Fruit fly (Drosophila melanogaster) whole organism, embryonic: ENCODE data around the gene thoc7.

Experiments
- C15 ChIP-seq: fragments of 200-800 bp; sonication (Bioruptor generic); IDR thresholded peaks from 3 replicates; pipeline ENCODE4 v1.3.6; 2022; ENCODE audit warnings: missing biosample characterization, missing genetic modification characterization
- CG10147 ChIP-seq: fragments of 200-800 bp; sonication (Bioruptor generic); optimal IDR thresholded peaks from 2 replicates; lab custom pipeline; 2019; ENCODE audit warnings: missing biosample characterization, mild to moderate bottlenecking, missing genetic modification characterization, moderate library complexity
- CG10462 ChIP-seq: fragments of 200-800 bp; sonication (Bioruptor generic); optimal IDR thresholded peaks from 2 replicates; lab custom pipeline; 2016; ENCODE audit warnings: missing biosample characterization, missing genetic modification characterization
- CG12391 ChIP-seq: fragments of 200-800 bp; sonication (Bioruptor generic); optimal IDR thresholded peaks from 3 replicates; lab custom pipeline; 2018; ENCODE audit warnings: missing biosample characterization, mild to moderate bottlenecking, missing genetic modification characterization, moderate library complexity
- CG13287 ChIP-seq: fragments of 200-800 bp; sonication (Bioruptor generic); IDR thresholded peaks from 2 replicates; pipeline ENCODE4 v1.3.6; 2022; ENCODE audit warnings: missing biosample characterization, missing genetic modification characterization; ENCODE audit not compliant: partially characterized antibody
- CG1647 ChIP-seq: fragments of 200-800 bp; sonication (Bioruptor generic); optimal IDR thresholded peaks from 3 replicates; lab custom pipeline; 2016; ENCODE audit warnings: missing biosample characterization, missing genetic modification characterization
- CG16779 ChIP-seq: fragments of 200-800 bp; sonication (Bioruptor generic); IDR thresholded peaks from 2 replicates; pipeline ENCODE4 v1.3.6; 2022; ENCODE audit warnings: missing biosample characterization, missing genetic modification characterization
- CG16815 ChIP-seq: fragments of 200-800 bp; sonication (Bioruptor generic); optimal IDR thresholded peaks from 3 replicates; lab custom pipeline; 2017; ENCODE audit warnings: missing biosample characterization, mild to moderate bottlenecking, missing genetic modification characterization
- CG18262 ChIP-seq: fragments of 200-800 bp; optimal IDR thresholded peaks from 3 replicates; lab custom pipeline; 2019; ENCODE audit warnings: missing biosample characterization, mild to moderate bottlenecking, missing genetic modification characterization, moderate library complexity
- CG31441 ChIP-seq: fragments of 200-800 bp; sonication (Bioruptor generic); IDR thresholded peaks from 2 replicates; pipeline ENCODE4 v1.3.6; 2022; ENCODE audit warnings: missing biosample characterization, missing genetic modification characterization
- CG3163 ChIP-seq: fragments of 200-800 bp; sonication (Bioruptor generic); optimal IDR thresholded peaks from 3 replicates; lab custom pipeline; 2016; ENCODE audit warnings: missing biosample characterization, missing genetic modification characterization
- CG3847 ChIP-seq: fragments of 200-800 bp; sonication (Bioruptor generic); IDR thresholded peaks from 2 replicates; pipeline ENCODE4 v1.3.6; 2022; ENCODE audit warnings: missing biosample characterization, missing genetic modification characterization
- CG4282 ChIP-seq: fragments of 200-800 bp; sonication (Bioruptor generic); optimal IDR thresholded peaks from 2 replicates; lab custom pipeline; 2016; ENCODE audit warnings: missing biosample characterization, missing genetic modification characterization
- CG4404 ChIP-seq: fragments of 200-800 bp; sonication (Bioruptor generic); IDR thresholded peaks from 2 replicates; pipeline ENCODE4 v1.3.6; 2022; ENCODE audit warnings: missing biosample characterization, missing genetic modification characterization
- CG6654 ChIP-seq: fragments of 200-800 bp; sonication (Bioruptor generic); optimal IDR thresholded peaks from 2 replicates; lab custom pipeline; 2017; ENCODE audit warnings: missing biosample characterization, mild to moderate bottlenecking, missing genetic modification characterization
- CG6689 ChIP-seq: fragments of 200-800 bp; sonication (Bioruptor generic); IDR thresholded peaks from 2 replicates; pipeline ENCODE4 v1.3.6; 2022; ENCODE audit warnings: missing biosample characterization, missing genetic modification characterization
- CG7372 ChIP-seq: fragments of 200-800 bp; sonication (Bioruptor generic); IDR thresholded peaks from 2 replicates; pipeline ENCODE4 v1.3.6; 2022; ENCODE audit warnings: missing biosample characterization, missing genetic modification characterization
- CG9876 ChIP-seq: fragments of 200-800 bp; sonication (Bioruptor generic); optimal IDR thresholded peaks from 2 replicates; lab custom pipeline; 2016; ENCODE audit warnings: missing biosample characterization, missing genetic modification characterization
- Doc3 ChIP-seq: fragments of 200-800 bp; sonication (Bioruptor generic); IDR thresholded peaks from 3 replicates; pipeline ENCODE4 v1.3.6; 2022; ENCODE audit warnings: missing biosample characterization, missing genetic modification characterization; ENCODE audit not compliant: partially characterized antibody
- Elba2 ChIP-seq: fragments of 200-800 bp; sonication (Bioruptor generic); optimal IDR thresholded peaks from 3 replicates; lab custom pipeline; 2016; ENCODE audit warnings: missing biosample characterization, missing genetic modification characterization
- Hand ChIP-seq: fragments of 200-800 bp; sonication (Bioruptor generic); optimal IDR thresholded peaks from 2 replicates; lab custom pipeline; 2017; ENCODE audit warnings: mild to moderate bottlenecking, missing biosample characterization, missing genetic modification reagents, missing genetic modification characterization
- Nf-YB ChIP-seq: fragments of 200-800 bp; sonication (Bioruptor generic); optimal IDR thresholded peaks from 3 replicates; lab custom pipeline; 2019; ENCODE audit warnings: missing biosample characterization, mild to moderate bottlenecking, missing genetic modification characterization, moderate library complexity
- NfI ChIP-seq: fragments of 200-800 bp; sonication (Bioruptor generic); optimal IDR thresholded peaks from 3 replicates; lab custom pipeline; 2018; ENCODE audit warnings: missing biosample characterization, mild to moderate bottlenecking, missing genetic modification characterization, moderate library complexity
- Ssrp ChIP-seq: fragments of 200-800 bp; sonication (Bioruptor generic); optimal IDR thresholded peaks from 2 replicates; lab custom pipeline; 2018; ENCODE audit warnings: missing biosample characterization, mild to moderate bottlenecking, missing genetic modification characterization, moderate library complexity
- abd-A ChIP-seq: fragments of 200-800 bp; sonication (Bioruptor generic); optimal IDR thresholded peaks from 3 replicates; lab custom pipeline; 2019; ENCODE audit warnings: missing biosample characterization, mild to moderate bottlenecking, missing genetic modification characterization, moderate library complexity
- bigmax ChIP-seq: fragments of 200-800 bp; sonication (Bioruptor generic); optimal IDR thresholded peaks from 2 replicates; lab custom pipeline; 2018; ENCODE audit warnings: missing biosample characterization, mild to moderate bottlenecking, missing genetic modification characterization
- cad ChIP-seq: fragments of >200 bp; optimal IDR thresholded peaks from 2 replicates; lab custom pipeline; 2017; ENCODE audit warnings: missing biosample characterization, missing genetic modification characterization
- cg ChIP-seq: fragments of 200-800 bp; sonication (Bioruptor generic); optimal IDR thresholded peaks from 3 replicates; lab custom pipeline; 2019; ENCODE audit warnings: missing biosample characterization, mild to moderate bottlenecking, missing genetic modification characterization, moderate library complexity
- ci ChIP-seq: fragments of 200-800 bp; sonication (Bioruptor generic); IDR thresholded peaks from 3 replicates; pipeline ENCODE4 v1.3.6; 2022; ENCODE audit warnings: missing biosample characterization, missing genetic modification characterization
- crol ChIP-seq: fragments of 200-800 bp; sonication (Bioruptor generic); IDR thresholded peaks from 2 replicates; pipeline ENCODE4 v1.3.6; 2022; ENCODE audit warnings: missing biosample characterization, missing genetic modification characterization
- dysf ChIP-seq: fragments of 200-800 bp; sonication (Bioruptor generic); IDR thresholded peaks from 3 replicates; pipeline ENCODE4 v1.3.6; 2022; ENCODE audit warnings: missing biosample characterization, missing genetic modification characterization
- ems ChIP-seq: fragments of 200-800 bp; sonication (Bioruptor generic); optimal IDR thresholded peaks from 3 replicates; lab custom pipeline; 2016; ENCODE audit warnings: missing biosample characterization, missing genetic modification characterization
- fd3F ChIP-seq: fragments of 200-800 bp; sonication (Bioruptor generic); optimal IDR thresholded peaks from 2 replicates; lab custom pipeline; 2018; ENCODE audit warnings: missing biosample characterization, mild to moderate bottlenecking, missing genetic modification characterization, moderate library complexity
- gsb-n ChIP-seq: fragments of 200-800 bp; sonication (Bioruptor generic); optimal IDR thresholded peaks from 3 replicates; lab custom pipeline; 2018; ENCODE audit warnings: missing biosample characterization, mild to moderate bottlenecking, missing genetic modification characterization
- hb ChIP-seq: fragments of 200-800 bp; sonication (Bioruptor generic); IDR thresholded peaks from 3 replicates; pipeline ENCODE4 v1.3.6; 2022; ENCODE audit warnings: missing biosample characterization, missing genetic modification characterization; ENCODE audit not compliant: partially characterized antibody
- insv ChIP-seq, 2 experiments: fragments of 200-800 bp; sonication (Bioruptor generic); optimal IDR thresholded peaks; 3 replicates each; lab custom pipeline; 2016 to 2018; ENCODE audit warnings: missing biosample characterization in 2 of 2, missing genetic modification characterization in 2 of 2
- kay ChIP-seq: fragments of 200-800 bp; sonication (Bioruptor generic); optimal IDR thresholded peaks from 2 replicates; lab custom pipeline; 2016; ENCODE audit warnings: missing biosample characterization, missing genetic modification characterization
- lbe ChIP-seq: fragments of 200-800 bp; sonication (Bioruptor generic); optimal IDR thresholded peaks from 2 replicates; lab custom pipeline; 2016; ENCODE audit warnings: missing biosample characterization, mild to moderate bottlenecking, missing genetic modification characterization
- nom ChIP-seq: fragments of 200-800 bp; sonication (Bioruptor generic); optimal IDR thresholded peaks from 2 replicates; lab custom pipeline; 2017; ENCODE audit warnings: missing biosample characterization, missing genetic modification characterization, mild to moderate bottlenecking, moderate library complexity, missing genetic modification reagents
- pb ChIP-seq: fragments of 200-800 bp; sonication (Bioruptor generic); optimal IDR thresholded peaks from 3 replicates; lab custom pipeline; 2016; ENCODE audit warnings: missing biosample characterization, missing genetic modification characterization
- ranshi ChIP-seq: fragments of 200-800 bp; sonication (Bioruptor generic); IDR thresholded peaks from 2 replicates; pipeline ENCODE4 v1.3.6; 2022; ENCODE audit warnings: missing biosample characterization, missing genetic modification characterization
- sna ChIP-seq: fragments of 200-800 bp; sonication (Bioruptor generic); IDR thresholded peaks from 2 replicates; pipeline ENCODE4 v1.3.6; 2022; ENCODE audit warnings: missing biosample characterization, missing genetic modification characterization; ENCODE audit not compliant: partially characterized antibody
- sqz ChIP-seq: fragments of 200-800 bp; sonication (Bioruptor generic); optimal IDR thresholded peaks from 3 replicates; lab custom pipeline; 2018; ENCODE audit warnings: missing biosample characterization, mild to moderate bottlenecking, missing genetic modification characterization
- stwl ChIP-seq: fragments of 200-800 bp; sonication (Bioruptor generic); optimal IDR thresholded peaks from 3 replicates; lab custom pipeline; 2018; ENCODE audit warnings: missing biosample characterization, mild to moderate bottlenecking, missing genetic modification characterization, moderate library complexity
- tap ChIP-seq: fragments of 200-800 bp; optimal IDR thresholded peaks from 3 replicates; lab custom pipeline; 2019; ENCODE audit warnings: missing biosample characterization, mild to moderate bottlenecking, missing genetic modification characterization, moderate library complexity
- tll ChIP-seq, 2 experiments: fragments of 200-800 bp in 1 of 2; fragments of >200 bp in 1 of 2; sonication (Bioruptor generic) in 1 of 2; optimal IDR thresholded peaks; 2 replicates each; lab custom pipeline; 2017 to 2019; ENCODE audit warnings: missing biosample characterization in 2 of 2, missing genetic modification characterization in 2 of 2, mild to moderate bottlenecking in 1 of 2, moderate library complexity in 1 of 2
- toy ChIP-seq: fragments of 200-800 bp; sonication (Bioruptor generic); IDR thresholded peaks from 2 replicates; pipeline ENCODE4 v1.3.6; 2022; ENCODE audit warnings: missing biosample characterization, missing genetic modification characterization
- tx ChIP-seq: fragments of 200-800 bp; sonication (Bioruptor generic); optimal IDR thresholded peaks from 2 replicates; lab custom pipeline; 2016; ENCODE audit warnings: missing biosample characterization, missing genetic modification characterization
- vfl ChIP-seq: fragments of 200-800 bp; sonication (Bioruptor generic); optimal IDR thresholded peaks from 2 replicates; lab custom pipeline; 2016; ENCODE audit warnings: missing biosample characterization, missing genetic modification characterization
- vvl ChIP-seq: fragments of 200-800 bp; sonication (Bioruptor generic); IDR thresholded peaks from 2 replicates; pipeline ENCODE4 v1.3.6; 2022; ENCODE audit warnings: missing biosample characterization, missing genetic modification characterization

thoc7 gene

dm6 chr3L:165981-166788 is 46.3 kb downstream of the thoc7 start (continued):
- TF ChIP-seq tll (GFP tag; optimal IDR thresholded peaks at IDR 0.05; lab: Kevin White, UChicago) (no peak), hb (GFP tag; lab: Robert Waterston, UW) (no peak), cg (GFP tag; lab: Kevin White, UChicago) (peak; percentile 47), sna (GFP tag; lab: Robert Waterston, UW) (no peak), insv (GFP tag; optimal IDR thresholded peaks at IDR 0.05; lab: Kevin White, UChicago) (no peak), vfl (GFP tag; lab: Kevin White, UChicago) (no peak), cad (GFP tag; lab: Kevin White, UChicago) (no peak), CG16815 (GFP tag; lab: Kevin White, UChicago) (no peak), Hand (no peak), CG16779 (GFP tag; lab: Robert Waterston, UW) (no peak), ems (GFP tag; lab: Kevin White, UChicago) (no peak), lbe (GFP tag; lab: Kevin White, UChicago) (no peak), Ssrp (tag; lab: Kevin White, UChicago) (no peak), vvl (GFP tag; lab: Robert Waterston, UW) (no peak), pb (GFP tag; lab: Kevin White, UChicago) (no peak), C15 (no peak), nom (GFP tag; lab: Kevin White, UChicago) (peak; percentile 29), ranshi (GFP tag; lab: Robert Waterston, UW) (no peak), bigmax (no peak), fd3F (GFP tag; lab: Kevin White, UChicago) (no peak), kay (GFP tag; lab: Kevin White, UChicago) (no peak), CG9876 (GFP tag; lab: Kevin White, UChicago) (no peak), CG4282 (GFP tag; lab: Kevin White, UChicago) (no peak), CG31441 (GFP tag; lab: Robert Waterston, UW) (peak; percentile 30; the same call in 1 of the 2 replicates), Doc3 (GFP tag; lab: Robert Waterston, UW) (no peak), toy (GFP tag; lab: Robert Waterston, UW) (no peak), ci (GFP tag; lab: Robert Waterston, UW) (no peak), dysf (GFP tag; lab: Robert Waterston, UW) (no peak), stwl (tag; lab: Kevin White, UChicago) (no peak), CG4404 (no peak), CG13287 (no peak), CG3847 (GFP tag; lab: Robert Waterston, UW) (no peak), Elba2 (GFP tag; lab: Kevin White, UChicago) (no peak), crol (GFP tag; lab: Robert Waterston, UW) (no peak), abd-A (tag; lab: Kevin White, UChicago) (no peak), CG6654 (GFP tag; lab: Kevin White, UChicago) (no peak), CG18262 (tag; lab: Kevin White, UChicago) (peak; percentile 51), gsb-n (no peak), Nf-YB (no peak), CG10462 (GFP tag; lab: Kevin White, UChicago) (no peak), sqz (GFP tag; lab: Kevin White, UChicago) (no peak), CG10147 (GFP tag; lab: Kevin White, UChicago) (no peak), CG12391 (tag; lab: Kevin White, UChicago) (peak; percentile 42), CG7372 (GFP tag; lab: Robert Waterston, UW) (no peak), CG1647 (GFP tag; lab: Kevin White, UChicago) (no peak), CG6689 (GFP tag; lab: Robert Waterston, UW) (no peak), tx (GFP tag; lab: Kevin White, UChicago) (no peak), NfI (GFP tag; lab: Kevin White, UChicago) (peak; percentile 25), CG3163 (GFP tag; lab: Kevin White, UChicago) (no peak), tap (tag; lab: Kevin White, UChicago) (no peak)
